Worm (Caenorhabditis elegans) whole organism, L1 larva: Measurements from ENCODE around the gene osg-1.
A peak's percentile ranks its signal among the peaks of the same experiment; 100 is the strongest.

Experiments
- C16A3.4 ChIP-seq: fragments of 150-350 bp; optimal IDR thresholded peaks from 2 replicates; lab custom pipeline; 2014; ENCODE audit warnings: missing biosample characterization, missing genetic modification characterization
- F16B12.6 ChIP-seq: fragments of 150-350 bp; optimal IDR thresholded peaks from 2 replicates; lab custom pipeline; 2014; ENCODE audit warnings: missing biosample characterization, missing genetic modification characterization
- Y116A8C.19 ChIP-seq: sonication (generic microtip); optimal IDR thresholded peaks from 2 replicates; lab custom pipeline; 2016; ENCODE audit warnings: missing compliant biosample characterization, missing genetic modification characterization, borderline replicate concordance
- aha-1 ChIP-seq: fragments of 150-350 bp; optimal IDR thresholded peaks from 2 replicates; lab custom pipeline; 2014; ENCODE audit warnings: missing biosample characterization, missing genetic modification characterization
- alr-1 ChIP-seq: fragments of 200-800 bp; sonication (Bioruptor generic); optimal IDR thresholded peaks from 2 replicates; lab custom pipeline; 2018; ENCODE audit warnings: borderline replicate concordance, mild to moderate bottlenecking, missing genetic modification characterization, missing compliant biosample characterization
- ama-1 ChIP-seq: fragments of 150-350 bp; optimal IDR thresholded peaks from 2 replicates; lab custom pipeline; 2014
- blmp-1 ChIP-seq: fragments of 150-350 bp; optimal IDR thresholded peaks from 2 replicates; lab custom pipeline; 2014; ENCODE audit warnings: missing biosample characterization, missing genetic modification characterization
- ceh-8 ChIP-seq: fragments of 200-800 bp; sonication (Bioruptor generic); optimal IDR thresholded peaks from 2 replicates; lab custom pipeline; 2018; ENCODE audit warnings: mild to moderate bottlenecking, missing genetic modification characterization, moderate library complexity, missing compliant biosample characterization
- ceh-82 ChIP-seq, 3 experiments: fragments of 150-350 bp in 1 of 3; sonication (generic microtip) in 2 of 3; optimal IDR thresholded peaks; 2 replicates each; lab custom pipeline; 2014 to 2017; ENCODE audit warnings: missing biosample characterization in 3 of 3, missing genetic modification characterization in 3 of 3
- ceh-90 ChIP-seq: sonication (generic microtip); optimal IDR thresholded peaks from 2 replicates; lab custom pipeline; 2016; ENCODE audit warnings: missing genetic modification characterization, missing compliant biosample characterization
- dsc-1 ChIP-seq: sonication (generic microtip); optimal IDR thresholded peaks from 2 replicates; lab custom pipeline; 2016; ENCODE audit warnings: mild to moderate bottlenecking, missing genetic modification characterization, missing compliant biosample characterization
- efl-1 ChIP-seq, 4 experiments: fragments of 150-350 bp; optimal IDR thresholded peaks in 3 of 4; peaks in 1 of 4; 1 replicate in 1 of 4; 2 replicates in 3 of 4; lab custom pipeline; 2014; ENCODE audit warnings: missing biosample characterization in 2 of 4, missing genetic modification characterization in 2 of 4, missing genetic modification reagents in 2 of 4
- egl-13 ChIP-seq: sonication (generic microtip); optimal IDR thresholded peaks from 2 replicates; lab custom pipeline; 2016; ENCODE audit warnings: missing genotype, missing genetic modification reagents, missing genetic modification characterization, missing compliant biosample characterization
- egl-27 ChIP-seq, 2 experiments: fragments of 150-350 bp in 1 of 2; sonication (generic microtip); optimal IDR thresholded peaks; 3 replicates each; lab custom pipeline; 2017 to 2018; ENCODE audit warnings: missing biosample characterization in 2 of 2, missing genetic modification characterization in 2 of 2, missing genetic modification reagents in 2 of 2
- elt-2 ChIP-seq: sonication (generic microtip); optimal IDR thresholded peaks from 2 replicates; lab custom pipeline; 2016; ENCODE audit warnings: missing genetic modification characterization, mild to moderate bottlenecking, inconsistent platforms, missing compliant biosample characterization, missing genetic modification reagents
- elt-3 ChIP-seq, 6 experiments: fragments of 150-350 bp in 1 of 6; sonication (generic microtip); optimal IDR thresholded peaks; 2 replicates each; lab custom pipeline; 2017 to 2018; ENCODE audit warnings: missing biosample characterization in 6 of 6, missing genetic modification characterization in 6 of 6, inconsistent platforms in 1 of 6
- fos-1 ChIP-seq: fragments of 150-350 bp; optimal IDR thresholded peaks from 2 replicates; lab custom pipeline; 2014; ENCODE audit warnings: missing biosample characterization, missing genetic modification characterization
- grh-1 ChIP-seq: fragments of 200-800 bp; sonication (Bioruptor generic); IDR thresholded peaks from 2 replicates; pipeline ENCODE4 v1.3.6; 2022; ENCODE audit warnings: missing genetic modification reagents, missing genetic modification characterization, missing compliant biosample characterization
- irx-1 ChIP-seq: sonication (generic microtip); optimal IDR thresholded peaks from 2 replicates; lab custom pipeline; 2016; ENCODE audit warnings: missing genetic modification characterization, missing compliant biosample characterization
- isw-1 ChIP-seq: fragments of 200-800 bp; sonication (Bioruptor generic); IDR thresholded peaks from 2 replicates; pipeline ENCODE4 v1.3.6; 2022; ENCODE audit warnings: missing genetic modification characterization, missing compliant biosample characterization
- jun-1 ChIP-seq: fragments of 150-350 bp; optimal IDR thresholded peaks from 2 replicates; lab custom pipeline; 2014; ENCODE audit warnings: missing biosample characterization, missing genetic modification reagents, missing genetic modification characterization
- lin-14 ChIP-seq: fragments of 200-800 bp; sonication (Bioruptor generic); optimal IDR thresholded peaks from 2 replicates; lab custom pipeline; 2018; ENCODE audit warnings: mild to moderate bottlenecking, missing genetic modification characterization, moderate library complexity, missing compliant biosample characterization
- lin-39 ChIP-seq: fragments of 150-350 bp; optimal IDR thresholded peaks from 2 replicates; lab custom pipeline; 2014; ENCODE audit warnings: missing biosample characterization, missing genetic modification reagents, missing genetic modification characterization
- lsy-2 ChIP-seq, 2 experiments: fragments of 150-350 bp; optimal IDR thresholded peaks; 2 replicates each; lab custom pipeline; 2014; ENCODE audit warnings: missing biosample characterization in 2 of 2, missing genetic modification characterization in 2 of 2
- mab-9 ChIP-seq: fragments of 200-800 bp; sonication (Bioruptor generic); IDR thresholded peaks from 2 replicates; pipeline ENCODE4 v1.3.6; 2022; ENCODE audit warnings: missing genetic modification reagents, missing genetic modification characterization, missing compliant biosample characterization
- mdl-1 ChIP-seq, 2 experiments: fragments of 150-350 bp; optimal IDR thresholded peaks; 2 replicates each; lab custom pipeline; 2014 to 2017; ENCODE audit warnings: missing biosample characterization in 2 of 2, missing genetic modification characterization in 2 of 2, inconsistent platforms in 1 of 2
- mef-2 ChIP-seq: fragments of 150-350 bp; optimal IDR thresholded peaks from 2 replicates; lab custom pipeline; 2014; ENCODE audit warnings: missing biosample characterization, missing genetic modification characterization
- mep-1 ChIP-seq: fragments of 150-350 bp; optimal IDR thresholded peaks from 2 replicates; lab custom pipeline; 2014; ENCODE audit warnings: missing biosample characterization, missing genetic modification characterization
- nhr-11 ChIP-seq: fragments of 150-350 bp; optimal IDR thresholded peaks from 2 replicates; lab custom pipeline; 2014; ENCODE audit warnings: missing biosample characterization, missing genetic modification characterization
- nhr-19 ChIP-seq: fragments of 200-800 bp; sonication (Bioruptor generic); conservative IDR thresholded peaks from 2 replicates; pipeline ENCODE4 v1.3.6; 2022; ENCODE audit warnings: missing genetic modification characterization, missing compliant biosample characterization
- nhr-20 ChIP-seq: sonication (generic microtip); optimal IDR thresholded peaks from 2 replicates; lab custom pipeline; 2016; ENCODE audit warnings: mild to moderate bottlenecking, missing genetic modification characterization, missing compliant biosample characterization
- nhr-47 ChIP-seq: sonication (generic microtip); optimal IDR thresholded peaks from 2 replicates; lab custom pipeline; 2016; ENCODE audit warnings: mild to moderate bottlenecking, missing genetic modification characterization, moderate library complexity, missing compliant biosample characterization
- nhr-71 ChIP-seq: sonication (generic microtip); optimal IDR thresholded peaks from 2 replicates; lab custom pipeline; 2016; ENCODE audit warnings: mild to moderate bottlenecking, missing genetic modification characterization, moderate library complexity, missing compliant biosample characterization
- nhr-77 ChIP-seq: fragments of 150-350 bp; optimal IDR thresholded peaks from 2 replicates; lab custom pipeline; 2014; ENCODE audit warnings: missing biosample characterization, missing genetic modification characterization
- nhr-84 ChIP-seq: sonication (generic microtip); optimal IDR thresholded peaks from 2 replicates; lab custom pipeline; 2017; ENCODE audit warnings: missing biosample characterization, missing genetic modification characterization
- nhr-85 ChIP-seq: sonication (generic microtip); peaks from one replicate; lab custom pipeline; 2016; ENCODE audit warnings: missing genetic modification characterization, inconsistent platforms, missing compliant biosample characterization
- skn-1 ChIP-seq: fragments of 150-350 bp; optimal IDR thresholded peaks from 2 replicates; lab custom pipeline; 2014; ENCODE audit warnings: missing biosample characterization, missing genetic modification characterization
- snu-23 ChIP-seq: sonication (generic microtip); optimal IDR thresholded peaks from 2 replicates; lab custom pipeline; 2016; ENCODE audit warnings: missing genetic modification characterization, missing compliant biosample characterization
- sox-4 ChIP-seq: sonication (generic microtip); optimal IDR thresholded peaks from 2 replicates; lab custom pipeline; 2016; ENCODE audit warnings: missing genetic modification characterization, missing compliant biosample characterization
- swsn-7 ChIP-seq: sonication (generic microtip); optimal IDR thresholded peaks from 2 replicates; lab custom pipeline; 2016; ENCODE audit warnings: missing genetic modification characterization, missing compliant biosample characterization
- unc-130 ChIP-seq: fragments of 150-350 bp; optimal IDR thresholded peaks from 2 replicates; lab custom pipeline; 2017; ENCODE audit warnings: missing biosample characterization, missing genetic modification characterization, inconsistent platforms
- unc-30 ChIP-seq: sonication (generic microtip); optimal IDR thresholded peaks from 2 replicates; lab custom pipeline; 2017; ENCODE audit warnings: missing biosample characterization, missing genetic modification characterization
- unc-98 ChIP-seq: fragments of 200-800 bp; sonication (Bioruptor generic); IDR thresholded peaks from 2 replicates; pipeline ENCODE4 v1.3.6; 2022; ENCODE audit warnings: missing genetic modification characterization, missing compliant biosample characterization
- vab-15 ChIP-seq: sonication (generic microtip); optimal IDR thresholded peaks from 2 replicates; lab custom pipeline; 2017; ENCODE audit warnings: missing genotype, mild to moderate bottlenecking, missing genetic modification characterization, missing compliant biosample characterization
- xbp-1 ChIP-seq: sonication (generic microtip); optimal IDR thresholded peaks from 2 replicates; lab custom pipeline; 2016; ENCODE audit warnings: missing genetic modification characterization, missing compliant biosample characterization
- ztf-11 ChIP-seq, 2 experiments: sonication (generic microtip); optimal IDR thresholded peaks; 2 replicates each; lab custom pipeline; 2016 to 2017; ENCODE audit warnings: missing genetic modification characterization in 2 of 2, missing biosample characterization in 1 of 2, missing compliant biosample characterization in 1 of 2

osg-1 gene

DNA sequence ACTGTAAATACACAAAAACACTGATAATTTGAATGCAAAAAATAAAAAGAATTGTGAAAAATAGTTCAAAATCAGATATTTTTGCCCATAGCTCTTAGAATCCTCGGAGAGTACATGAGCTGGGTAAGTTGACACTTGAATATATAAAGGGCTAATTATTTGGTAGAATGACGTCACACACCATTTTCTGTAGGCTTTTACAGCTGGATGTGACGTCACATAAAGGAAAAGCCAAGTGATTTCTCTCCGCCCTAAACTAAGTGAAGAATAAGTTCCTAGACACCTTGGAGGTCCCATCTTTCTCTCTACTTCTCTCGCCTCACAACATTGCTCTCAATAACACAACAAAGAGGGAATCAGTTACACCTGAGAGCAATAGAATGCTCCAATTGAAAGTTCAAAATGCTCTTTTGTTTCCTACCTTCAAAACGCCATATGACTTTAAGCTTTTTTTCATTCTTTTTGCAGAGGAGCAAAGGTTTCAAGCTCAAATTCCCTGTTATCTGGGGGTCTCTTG is at the start of gene osg-1:
Gene osg-1, plus strand, starts transcription at position 467 of the 517 bp plus-strand sequence.
- TF ChIP-seq efl-1 (optimal IDR thresholded peaks at IDR 0.05; lab: Kevin White, UChicago) (no peak), efl-1 (GFP tag; optimal IDR thresholded peaks at IDR 0.05 in 1 of 2; lab: Kevin White, UChicago) (peak in 1 of 2 experiments; percentile 45), mab-9 (GFP tag; lab: Robert Waterston, UW) (no peak), unc-30 (tag; lab: Kevin White, UChicago) (no peak), ceh-8 (no peak), snu-23 (no peak), mdl-1 (tag; optimal IDR thresholded peaks at IDR 0.05; lab: Kevin White, UChicago) (no peak), nhr-85 (tag; lab: Kevin White, UChicago) (peak; percentile 9), egl-13 (tag; lab: Kevin White, UChicago) (no peak), egl-27 (tag; optimal IDR thresholded peaks at IDR 0.05; lab: Kevin White, UChicago) (no peak)

DNA sequence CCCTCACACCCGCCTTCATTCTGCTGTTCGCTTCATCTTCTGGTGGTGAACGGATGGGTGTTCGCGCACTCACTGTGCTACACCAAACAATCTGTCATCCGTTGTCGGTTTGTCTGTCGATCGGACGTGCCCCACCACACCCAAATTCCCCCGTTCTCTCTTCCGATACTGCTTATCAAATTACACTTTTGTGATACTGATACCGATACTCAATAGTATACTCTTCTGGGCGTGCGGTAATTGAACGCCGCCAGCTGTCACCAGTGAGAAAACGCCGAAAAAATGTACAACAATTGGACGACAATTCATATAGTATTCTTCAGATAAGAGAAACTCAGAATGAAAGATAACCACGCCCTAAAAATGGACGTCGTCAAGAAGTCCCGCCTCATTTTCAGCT is 49.3 kb upstream of the osg-1 start:
- TF ChIP-seq nhr-47 (tag; lab: Kevin White, UChicago) (no peak), elt-3 (tag; optimal IDR thresholded peaks at IDR 0.05; lab: Kevin White, UChicago) (peak in 1 of 6 experiments; percentile 1), isw-1 (GFP tag; lab: Robert Waterston, UW) (no peak)

DNA sequence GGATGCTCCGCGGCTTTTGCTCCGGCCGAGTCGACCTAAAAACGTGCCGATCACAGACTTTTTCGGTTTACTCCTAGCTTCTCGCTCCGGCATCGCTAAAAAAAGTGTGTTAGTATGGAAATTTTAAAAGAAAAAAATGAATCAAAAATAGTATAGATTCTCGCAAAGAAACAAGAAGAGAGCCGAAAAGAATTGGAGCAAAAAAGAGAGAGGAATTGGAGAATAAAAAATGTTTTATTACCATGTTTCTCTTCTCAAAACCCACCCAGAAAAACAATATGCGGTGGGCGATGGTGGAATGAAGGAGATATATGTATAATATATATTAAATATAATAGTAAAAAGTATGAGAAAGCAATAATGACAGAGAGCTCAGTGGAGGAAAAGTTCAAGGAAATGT is 46.8 kb upstream of the osg-1 start, which contains the start of gene W03A5.6:
Gene W03A5.6, minus strand, starts transcription at position 101 of the 400 bp plus-strand sequence.
- TF ChIP-seq nhr-84, result no peak
- TF ChIP-seq egl-27 (tag; optimal IDR thresholded peaks at IDR 0.05; lab: Kevin White, UChicago), result no peak
- TF ChIP-seq nhr-77, result no peak
- no peak for TF ChIP-seq nhr-11 (tag; lab: Kevin White, UChicago)
- no peak for TF ChIP-seq C16A3.4
- no peak for TF ChIP-seq lsy-2 (tag; optimal IDR thresholded peaks at IDR 0.05; lab: Kevin White, UChicago)
- no peak for TF ChIP-seq grh-1
- no peak for TF ChIP-seq skn-1 (tag; lab: Kevin White, UChicago)
- TF ChIP-seq unc-130 (tag; lab: Kevin White, UChicago), result no peak
- TF ChIP-seq ama-1 (lab: Kevin White, UChicago), result no peak
- TF ChIP-seq xbp-1, result no peak
- TF ChIP-seq unc-98 (GFP tag; lab: Robert Waterston, UW), result no peak
- TF ChIP-seq vab-15, result no peak
- no peak for TF ChIP-seq alr-1 (tag; lab: Kevin White, UChicago)
- no peak for TF ChIP-seq Y116A8C.19 (tag; lab: Kevin White, UChicago)
- TF ChIP-seq nhr-71 (tag; lab: Kevin White, UChicago), result no peak
- no peak for TF ChIP-seq sox-4 (tag; lab: Kevin White, UChicago)
- TF ChIP-seq aha-1 (tag; lab: Kevin White, UChicago), result no peak
- TF ChIP-seq, all 84 proteins: peak for 0

DNA sequence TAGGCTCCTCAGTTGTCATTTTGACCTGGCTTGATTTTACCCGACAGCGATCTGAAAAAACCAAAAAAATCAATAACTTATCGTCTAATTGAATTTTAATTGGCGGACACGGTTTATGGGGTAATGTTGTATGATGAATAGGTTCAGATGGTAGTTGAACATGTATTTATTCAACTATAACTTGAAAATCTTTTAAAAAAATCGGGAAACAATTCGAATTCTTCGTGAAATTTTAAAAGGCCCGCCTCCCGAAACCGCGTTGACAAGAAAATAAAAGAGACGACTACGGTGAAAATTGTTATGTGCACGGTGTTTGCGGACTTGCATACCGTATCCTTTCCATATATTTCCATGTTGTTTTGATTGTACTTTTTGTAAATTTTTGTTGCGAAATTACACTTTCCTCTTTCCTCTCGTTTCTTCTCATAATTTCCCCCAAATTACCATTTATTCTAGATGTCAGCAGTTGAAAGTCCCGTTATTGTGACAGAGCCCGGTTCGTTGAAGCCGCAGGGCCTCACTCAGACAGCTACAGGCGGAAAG is 44.6 kb upstream of the osg-1 start, which contains the start of the genes T24G10.2 and disl-2:
Gene T24G10.2, minus strand, starts transcription at position 51 of the 543 bp plus-strand sequence.
Gene disl-2, plus strand, starts transcription at position 457 of the 543 bp plus-strand sequence.
- TF ChIP-seq elt-2 (tag; lab: Kevin White, UChicago), result no peak
- peak; percentile 13 for TF ChIP-seq fos-1 (tag; lab: Kevin White, UChicago)
- TF ChIP-seq blmp-1 (tag; lab: Kevin White, UChicago), result peak; percentile 63
- TF ChIP-seq nhr-85 (tag; lab: Kevin White, UChicago), result peak; percentile 63
- peak; percentile 49 for TF ChIP-seq unc-130 (tag; lab: Kevin White, UChicago)
- peak; percentile 50 for TF ChIP-seq lin-14 (GFP tag; lab: Kevin White, UChicago)
- TF ChIP-seq nhr-19, result no peak
- TF ChIP-seq skn-1 (tag; lab: Kevin White, UChicago), result peak; percentile 68
- peak; percentile 78 for TF ChIP-seq mep-1 (tag; lab: Kevin White, UChicago)
- TF ChIP-seq ceh-8, result no peak
- peak; percentile 90 for TF ChIP-seq F16B12.6 (tag; lab: Kevin White, UChicago)
- TF ChIP-seq lsy-2 (tag; optimal IDR thresholded peaks at IDR 0.05; lab: Kevin White, UChicago), result peak; percentile 97 to 99
- peak; percentile 30 for TF ChIP-seq swsn-7
- peak; percentile 50 for TF ChIP-seq nhr-20 (tag; lab: Kevin White, UChicago)
- peak; percentile 64 to 71 for TF ChIP-seq efl-1 (optimal IDR thresholded peaks at IDR 0.05; lab: Kevin White, UChicago)
- TF ChIP-seq efl-1 (GFP tag; optimal IDR thresholded peaks at IDR 0.05 in 1 of 2; lab: Kevin White, UChicago), result peak; percentile 73 to 96
- TF ChIP-seq ceh-82 (tag; optimal IDR thresholded peaks at IDR 0.05; lab: Kevin White, UChicago), result peak in 2 of 3 experiments; percentile 5 to 74
- peak; percentile 25 for TF ChIP-seq irx-1 (tag; lab: Kevin White, UChicago)
- no peak for TF ChIP-seq mab-9 (GFP tag; lab: Robert Waterston, UW)
- TF ChIP-seq ztf-11 (tag; optimal IDR thresholded peaks at IDR 0.05; lab: Kevin White, UChicago), result no peak
- no peak for TF ChIP-seq mef-2 (tag; lab: Kevin White, UChicago)
- peak; percentile 12 for TF ChIP-seq jun-1 (tag; lab: Kevin White, UChicago)
- no peak for TF ChIP-seq dsc-1
- peak; percentile 45 for TF ChIP-seq nhr-47 (tag; lab: Kevin White, UChicago)
- no peak for TF ChIP-seq nhr-84
- no peak for TF ChIP-seq ceh-90
- peak; percentile 3 for TF ChIP-seq lin-39
